Fruit fly (Drosophila melanogaster) whole organism, embryonic: ENCODE data around the gene CG11370.

Experiments
- Abd-B ChIP-seq: fragments of 200-800 bp; sonication (Bioruptor generic); optimal IDR thresholded peaks from 2 replicates; lab custom pipeline; 2018; ENCODE audit warnings: missing biosample characterization, mild to moderate bottlenecking, missing genetic modification characterization, moderate library complexity
- CG10959 ChIP-seq: fragments of 200-800 bp; sonication (Bioruptor generic); IDR thresholded peaks from 2 replicates; pipeline ENCODE4 v1.3.6; 2022; ENCODE audit warnings: missing biosample characterization, missing genetic modification characterization
- CG14014 ChIP-seq: fragments of 200-800 bp; sonication (Bioruptor generic); IDR thresholded peaks from 2 replicates; pipeline ENCODE4 v1.3.6; 2022; ENCODE audit warnings: missing biosample characterization, missing genetic modification characterization
- CG14050 ChIP-seq: fragments of 200-800 bp; sonication (Bioruptor generic); IDR thresholded peaks from 3 replicates; pipeline ENCODE4 v1.3.6; 2022; ENCODE audit warnings: missing biosample characterization, missing genetic modification characterization
- CG15601 ChIP-seq: fragments of 200-800 bp; sonication (Bioruptor generic); optimal IDR thresholded peaks from 3 replicates; lab custom pipeline; 2019; ENCODE audit warnings: missing biosample characterization, mild to moderate bottlenecking, missing genetic modification characterization, moderate library complexity
- CG16779 ChIP-seq: fragments of 200-800 bp; sonication (Bioruptor generic); IDR thresholded peaks from 2 replicates; pipeline ENCODE4 v1.3.6; 2022; ENCODE audit warnings: missing biosample characterization, missing genetic modification characterization
- CG17568 ChIP-seq: fragments of 200-800 bp; sonication (Bioruptor generic); optimal IDR thresholded peaks from 2 replicates; lab custom pipeline; 2018; ENCODE audit warnings: missing biosample characterization, mild to moderate bottlenecking, missing genetic modification characterization, moderate library complexity
- CG18599 ChIP-seq: fragments of 200-800 bp; sonication (Bioruptor generic); optimal IDR thresholded peaks from 3 replicates; lab custom pipeline; 2017; ENCODE audit warnings: missing biosample characterization, missing genetic modification characterization, mild to moderate bottlenecking, moderate library complexity, missing genetic modification reagents
- CG2116 ChIP-seq: fragments of 200-800 bp; sonication (Bioruptor generic); optimal IDR thresholded peaks from 3 replicates; lab custom pipeline; 2018; ENCODE audit warnings: missing biosample characterization, mild to moderate bottlenecking, missing genetic modification characterization
- CG2129 ChIP-seq: fragments of 200-800 bp; sonication (Bioruptor generic); IDR thresholded peaks from 2 replicates; pipeline ENCODE4 v1.3.6; 2022; ENCODE audit warnings: missing biosample characterization, missing genetic modification characterization; ENCODE audit not compliant: partially characterized antibody
- CG2199 ChIP-seq: fragments of 200-800 bp; sonication (Bioruptor generic); IDR thresholded peaks from 3 replicates; pipeline ENCODE4 v1.3.6; 2022; ENCODE audit warnings: missing biosample characterization, missing genetic modification characterization
- CG2712 ChIP-seq: fragments of 200-800 bp; optimal IDR thresholded peaks from 3 replicates; lab custom pipeline; 2019; ENCODE audit warnings: missing biosample characterization, mild to moderate bottlenecking, missing genetic modification characterization, moderate library complexity
- CG2875 ChIP-seq: fragments of 200-800 bp; sonication (Bioruptor generic); optimal IDR thresholded peaks from 2 replicates; lab custom pipeline; 2017; ENCODE audit warnings: missing biosample characterization, mild to moderate bottlenecking, missing genetic modification characterization, missing genetic modification reagents
- CG30020 ChIP-seq: fragments of 200-800 bp; optimal IDR thresholded peaks from 2 replicates; lab custom pipeline; 2019; ENCODE audit warnings: missing biosample characterization, mild to moderate bottlenecking, missing genetic modification characterization, moderate library complexity
- CG30403 ChIP-seq: fragments of 200-800 bp; sonication (Bioruptor generic); optimal IDR thresholded peaks from 3 replicates; lab custom pipeline; 2016; ENCODE audit warnings: missing biosample characterization, missing genetic modification characterization
- CG3065 ChIP-seq: fragments of 200-800 bp; sonication (Bioruptor generic); optimal IDR thresholded peaks from 2 replicates; lab custom pipeline; 2016; ENCODE audit warnings: missing biosample characterization, missing genetic modification characterization
- CG33213 ChIP-seq: fragments of 200-800 bp; sonication (Bioruptor generic); optimal IDR thresholded peaks from 3 replicates; lab custom pipeline; 2016; ENCODE audit warnings: missing biosample characterization, missing genetic modification characterization
- CG3847 ChIP-seq: fragments of 200-800 bp; sonication (Bioruptor generic); IDR thresholded peaks from 2 replicates; pipeline ENCODE4 v1.3.6; 2022; ENCODE audit warnings: missing biosample characterization, missing genetic modification characterization
- CG43689 ChIP-seq: fragments of 200-800 bp; sonication (Bioruptor generic); IDR thresholded peaks from 2 replicates; pipeline ENCODE4 v1.3.6; 2022; ENCODE audit warnings: missing biosample characterization, missing genetic modification characterization
- CG6813 ChIP-seq: fragments of 200-800 bp; sonication (Bioruptor generic); optimal IDR thresholded peaks from 2 replicates; lab custom pipeline; 2017; ENCODE audit warnings: missing biosample characterization, missing genetic modification characterization, mild to moderate bottlenecking, moderate library complexity, missing genetic modification reagents
- CG8388 ChIP-seq: fragments of 200-800 bp; sonication (Bioruptor generic); optimal IDR thresholded peaks from 2 replicates; lab custom pipeline; 2019; ENCODE audit warnings: missing biosample characterization, mild to moderate bottlenecking, missing genetic modification characterization, moderate library complexity
- CG9932 ChIP-seq: fragments of 200-800 bp; sonication (Bioruptor generic); IDR thresholded peaks from 2 replicates; pipeline ENCODE4 v1.3.6; 2022; ENCODE audit warnings: missing biosample characterization, missing genetic modification characterization
- CoRest ChIP-seq: fragments of 200-800 bp; sonication (Bioruptor generic); optimal IDR thresholded peaks from 3 replicates; lab custom pipeline; 2018; ENCODE audit warnings: missing biosample characterization, mild to moderate bottlenecking, missing genetic modification characterization, moderate library complexity
- HLH3B ChIP-seq: fragments of 200-800 bp; sonication (Bioruptor generic); IDR thresholded peaks from 2 replicates; pipeline ENCODE4 v1.3.6; 2022; ENCODE audit warnings: missing biosample characterization, missing genetic modification characterization
- Hr3 ChIP-seq: fragments of 200-800 bp; sonication (Bioruptor generic); optimal IDR thresholded peaks from 3 replicates; lab custom pipeline; 2016; ENCODE audit warnings: missing biosample characterization, missing genetic modification characterization
- Myb ChIP-seq: fragments of 200-800 bp; sonication (Bioruptor generic); optimal IDR thresholded peaks from 2 replicates; lab custom pipeline; 2016; ENCODE audit warnings: missing biosample characterization, missing genetic modification characterization
- Sry-δ ChIP-seq: fragments of 200-800 bp; sonication (Bioruptor generic); optimal IDR thresholded peaks from 2 replicates; lab custom pipeline; 2016; ENCODE audit warnings: missing biosample characterization, missing genetic modification characterization
- TFAM ChIP-seq: fragments of 200-800 bp; sonication (Bioruptor generic); optimal IDR thresholded peaks from 2 replicates; lab custom pipeline; 2017; ENCODE audit warnings: missing biosample characterization, missing genetic modification characterization, inconsistent platforms
- az2 ChIP-seq: fragments of 200-800 bp; sonication (Bioruptor generic); optimal IDR thresholded peaks from 3 replicates; lab custom pipeline; 2016; ENCODE audit warnings: missing biosample characterization, missing genetic modification characterization
- da ChIP-seq: fragments of 200-800 bp; sonication (Bioruptor generic); optimal IDR thresholded peaks from 2 replicates; lab custom pipeline; 2016; ENCODE audit warnings: missing biosample characterization, missing genetic modification characterization
- dan ChIP-seq: fragments of 200-800 bp; sonication (Bioruptor generic); IDR thresholded peaks from 2 replicates; pipeline ENCODE4 v1.3.6; 2022; ENCODE audit warnings: missing biosample characterization, missing genetic modification characterization
- dmrt99B ChIP-seq: fragments of 200-800 bp; sonication (Bioruptor generic); optimal IDR thresholded peaks from 2 replicates; lab custom pipeline; 2018; ENCODE audit warnings: missing biosample characterization, mild to moderate bottlenecking, missing genetic modification characterization, moderate library complexity
- exex ChIP-seq: fragments of 200-800 bp; sonication (Bioruptor generic); optimal IDR thresholded peaks from 4 replicates; lab custom pipeline; 2018; ENCODE audit warnings: missing biosample characterization, mild to moderate bottlenecking, missing genetic modification characterization, moderate library complexity
- fu2 ChIP-seq: fragments of 200-800 bp; sonication (Bioruptor generic); optimal IDR thresholded peaks from 2 replicates; lab custom pipeline; 2016; ENCODE audit warnings: missing biosample characterization, missing genetic modification characterization
- gcm ChIP-seq: fragments of 200-800 bp; sonication (Bioruptor generic); optimal IDR thresholded peaks from 2 replicates; lab custom pipeline; 2019; ENCODE audit warnings: missing biosample characterization, mild to moderate bottlenecking, missing genetic modification characterization, moderate library complexity
- gfzf ChIP-seq: fragments of 200-800 bp; sonication (Bioruptor generic); optimal IDR thresholded peaks from 2 replicates; lab custom pipeline; 2016; ENCODE audit warnings: missing biosample characterization, mild to moderate bottlenecking, missing genetic modification characterization, moderate library complexity
- grau ChIP-seq: fragments of 200-800 bp; optimal IDR thresholded peaks from 3 replicates; lab custom pipeline; 2019; ENCODE audit warnings: missing biosample characterization, mild to moderate bottlenecking, missing genetic modification characterization, moderate library complexity
- h ChIP-seq: fragments of >200 bp; optimal IDR thresholded peaks from 2 replicates; lab custom pipeline; 2017
- hb ChIP-seq: fragments of 200-800 bp; sonication (Bioruptor generic); IDR thresholded peaks from 3 replicates; pipeline ENCODE4 v1.3.6; 2022; ENCODE audit warnings: missing biosample characterization, missing genetic modification characterization; ENCODE audit not compliant: partially characterized antibody
- jing ChIP-seq: fragments of 200-800 bp; sonication (Bioruptor generic); optimal IDR thresholded peaks from 2 replicates; lab custom pipeline; 2018; ENCODE audit warnings: missing biosample characterization, mild to moderate bottlenecking, missing genetic modification characterization
- ken ChIP-seq: fragments of 200-800 bp; sonication (Bioruptor generic); IDR thresholded peaks from 3 replicates; pipeline ENCODE4 v1.3.6; 2022; ENCODE audit warnings: missing biosample characterization, missing genetic modification characterization
- kni ChIP-seq: fragments of 200-800 bp; sonication (Bioruptor generic); optimal IDR thresholded peaks from 3 replicates; lab custom pipeline; 2017; ENCODE audit warnings: mild to moderate bottlenecking, missing biosample characterization, missing genetic modification reagents, missing genetic modification characterization
- oc ChIP-seq: fragments of 200-800 bp; sonication (Bioruptor generic); optimal IDR thresholded peaks from 2 replicates; lab custom pipeline; 2018; ENCODE audit warnings: missing biosample characterization, mild to moderate bottlenecking, missing genetic modification characterization, moderate library complexity
- org-1 ChIP-seq: fragments of 200-800 bp; sonication (Bioruptor generic); optimal IDR thresholded peaks from 2 replicates; lab custom pipeline; 2017; ENCODE audit warnings: missing biosample characterization, missing genetic modification characterization
- pnt ChIP-seq: fragments of 200-800 bp; sonication (Bioruptor generic); optimal IDR thresholded peaks from 3 replicates; lab custom pipeline; 2016; ENCODE audit warnings: missing biosample characterization, missing genetic modification characterization
- sim ChIP-seq: fragments of 200-800 bp; sonication (Bioruptor generic); IDR thresholded peaks from 2 replicates; pipeline ENCODE4 v1.3.6; 2022; ENCODE audit warnings: missing biosample characterization, missing genetic modification characterization
- slou ChIP-seq: fragments of 200-800 bp; sonication (Bioruptor generic); optimal IDR thresholded peaks from 3 replicates; lab custom pipeline; 2016; ENCODE audit warnings: missing biosample characterization, missing genetic modification characterization
- tll ChIP-seq, 2 experiments: fragments of 200-800 bp in 1 of 2; fragments of >200 bp in 1 of 2; sonication (Bioruptor generic) in 1 of 2; optimal IDR thresholded peaks; 2 replicates each; lab custom pipeline; 2017 to 2019; ENCODE audit warnings: missing biosample characterization in 2 of 2, missing genetic modification characterization in 2 of 2, mild to moderate bottlenecking in 1 of 2, moderate library complexity in 1 of 2
- trh ChIP-seq: fragments of 200-800 bp; sonication (Bioruptor generic); optimal IDR thresholded peaks from 2 replicates; lab custom pipeline; 2016; ENCODE audit warnings: missing biosample characterization, missing genetic modification characterization
- wek ChIP-seq: fragments of 200-800 bp; sonication (Bioruptor generic); optimal IDR thresholded peaks from 3 replicates; lab custom pipeline; 2018; ENCODE audit warnings: missing biosample characterization, mild to moderate bottlenecking, missing genetic modification characterization, moderate library complexity
- yki ChIP-seq: fragments of >200 bp; optimal IDR thresholded peaks from 3 replicates; lab custom pipeline; 2018

Gene CG11370

DNA sequence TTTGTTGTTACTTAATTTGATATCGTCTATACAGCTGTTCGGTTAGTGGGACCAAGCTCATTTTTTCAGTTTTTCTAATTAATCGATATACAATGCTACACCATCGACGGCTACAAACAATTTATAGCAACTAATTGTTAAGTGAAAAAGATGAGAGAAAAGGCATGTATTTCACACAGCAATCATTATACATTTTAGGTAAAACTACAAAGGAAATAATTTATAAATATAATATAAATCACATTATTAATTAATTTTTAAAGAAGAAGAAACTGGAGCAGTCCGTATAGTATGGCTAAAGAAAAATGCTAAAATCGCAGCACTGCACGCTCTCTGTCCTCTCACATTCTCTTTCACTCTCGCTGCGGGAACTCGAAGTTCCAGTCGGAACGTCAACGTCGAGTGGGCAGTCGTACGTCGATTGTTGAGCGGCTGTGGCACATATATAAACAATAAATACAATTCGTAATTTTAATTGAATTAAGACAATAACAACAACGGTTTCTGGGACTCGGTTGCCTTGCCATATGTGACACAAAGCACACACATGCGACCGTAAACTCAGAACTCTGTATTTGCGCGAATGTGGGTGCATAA is 15.9 kb downstream of the CG11370 start, which contains the start of the genes CG14450 and CG11367 (continued):
- TF ChIP-seq CoRest, result peak; percentile 49
- no peak for TF ChIP-seq CG43689
- no peak for TF ChIP-seq Abd-B (GFP tag; lab: Kevin White, UChicago)
- TF ChIP-seq CG30020 (tag; lab: Kevin White, UChicago), result peak; percentile 78
- peak; percentile 7 for TF ChIP-seq yki
- TF ChIP-seq CG17568 (GFP tag; lab: Kevin White, UChicago), result peak; percentile 52
- no peak for TF ChIP-seq HLH3B (GFP tag; lab: Robert Waterston, UW)
- no peak for TF ChIP-seq h (lab: Kevin White, UChicago)
- no peak for TF ChIP-seq CG8388 (GFP tag; lab: Kevin White, UChicago)
- peak; percentile 75 for TF ChIP-seq CG2116 (GFP tag; lab: Kevin White, UChicago)
- no peak for TF ChIP-seq CG3065 (GFP tag; lab: Kevin White, UChicago)
- no peak for TF ChIP-seq oc (tag; lab: Kevin White, UChicago)
- peak; percentile 59 for TF ChIP-seq CG2712 (tag; lab: Kevin White, UChicago)
- no peak for TF ChIP-seq CG10959 (GFP tag; lab: Robert Waterston, UW)
- no peak for TF ChIP-seq hb (GFP tag; lab: Robert Waterston, UW)
- peak; percentile 71 for TF ChIP-seq gfzf (GFP tag; lab: Kevin White, UChicago)
- peak; percentile 22 for TF ChIP-seq CG2875 (GFP tag; lab: Kevin White, UChicago)
- 0 out of 2 replicates have a peak, but pooled peaks have one; percentile 21 for TF ChIP-seq CG3847 (GFP tag; lab: Robert Waterston, UW)
- no peak for TF ChIP-seq dmrt99B (tag; lab: Kevin White, UChicago)
- 0 out of 2 replicates have a peak, but pooled peaks have one; percentile 33 for TF ChIP-seq CG2129
- TF ChIP-seq TFAM (GFP tag; lab: Kevin White, UChicago), result no peak
- TF ChIP-seq tll (GFP tag; optimal IDR thresholded peaks at IDR 0.05; lab: Kevin White, UChicago), result peak in 1 of 2 experiments; percentile 21
- peak; percentile 40; the same call in 1 of the 2 replicates for TF ChIP-seq CG9932 (GFP tag; lab: Robert Waterston, UW)
- peak; percentile 3 for TF ChIP-seq wek
- TF ChIP-seq CG2199, result no peak
- TF ChIP-seq az2, result no peak
- TF ChIP-seq Sry-δ (GFP tag; lab: Kevin White, UChicago), result peak; percentile 25
- no peak for TF ChIP-seq org-1 (GFP tag; lab: Kevin White, UChicago)
- peak; percentile 46 for TF ChIP-seq grau (tag; lab: Kevin White, UChicago)
- TF ChIP-seq gcm (GFP tag; lab: Kevin White, UChicago), result peak; percentile 24
- TF ChIP-seq exex, result peak; percentile 55
- TF ChIP-seq pnt (GFP tag; lab: Kevin White, UChicago), result no peak
- TF ChIP-seq dan (GFP tag; lab: Robert Waterston, UW), result no peak
- no peak for TF ChIP-seq CG16779 (GFP tag; lab: Robert Waterston, UW)
- no peak for TF ChIP-seq sim
- no peak for TF ChIP-seq fu2 (GFP tag; lab: Kevin White, UChicago)
- no peak for TF ChIP-seq da
- peak; percentile 34 for TF ChIP-seq CG15601
- no peak for TF ChIP-seq Myb
- peak; percentile 31 for TF ChIP-seq Hr3 (GFP tag; lab: Kevin White, UChicago)
- TF ChIP-seq ken (GFP tag; lab: Robert Waterston, UW), result no peak
- peak; percentile 94 for TF ChIP-seq kni
- peak; percentile 9 for TF ChIP-seq CG30403 (GFP tag; lab: Kevin White, UChicago)
- peak; percentile 44 for TF ChIP-seq CG18599
- no peak for TF ChIP-seq CG33213 (GFP tag; lab: Kevin White, UChicago)
- TF ChIP-seq jing (GFP tag; lab: Kevin White, UChicago), result no peak
- no peak for TF ChIP-seq CG6813 (GFP tag; lab: Kevin White, UChicago)
- TF ChIP-seq CG14014 (GFP tag; lab: Robert Waterston, UW), result no peak
- TF ChIP-seq CG14050, result no peak
- no peak for TF ChIP-seq trh (GFP tag; lab: Kevin White, UChicago)
- no peak for TF ChIP-seq slou
